Worm (Caenorhabditis elegans): ENCODE results near the gene mps-4.
A peak's percentile ranks its signal among the peaks of the same experiment; 100 is the strongest.

Gene mps-4

DNA sequence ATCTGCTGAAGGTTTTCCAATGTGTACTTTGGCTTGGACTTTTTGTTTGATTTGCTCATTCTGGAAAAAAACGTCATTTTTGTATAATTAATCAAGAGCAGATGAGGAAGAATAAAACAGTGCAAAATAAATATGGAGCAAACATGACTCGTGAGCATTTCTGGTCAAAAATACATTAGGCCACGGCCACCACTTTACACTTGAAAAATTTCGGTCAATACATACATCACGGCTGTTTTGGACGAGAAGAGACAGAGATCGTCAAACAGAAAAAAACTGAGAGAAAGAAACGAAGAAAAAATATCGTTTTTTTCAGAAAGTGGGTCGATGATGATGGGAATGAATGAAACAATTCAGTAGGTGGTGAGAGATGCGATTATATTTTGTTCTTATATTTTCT, 3.3 kb downstream of the mps-4 start, which contains the start of the genes F09G8.7 and crn-7:
TSS of gene F09G8.7 (minus strand) at position 60 of the 400 bp plus-strand sequence.
TSS of gene crn-7 (plus strand) at position 236 of the 400 bp plus-strand sequence.
- TF ChIP-seq elt-1 (tag; optimal IDR thresholded peaks at IDR 0.05; ENCODE audit: borderline replicate concordance, insufficient read depth) = no peak
- TF ChIP-seq mep-1 (tag; optimal IDR thresholded peaks at IDR 0.05) = peak; percentile 2

DNA sequence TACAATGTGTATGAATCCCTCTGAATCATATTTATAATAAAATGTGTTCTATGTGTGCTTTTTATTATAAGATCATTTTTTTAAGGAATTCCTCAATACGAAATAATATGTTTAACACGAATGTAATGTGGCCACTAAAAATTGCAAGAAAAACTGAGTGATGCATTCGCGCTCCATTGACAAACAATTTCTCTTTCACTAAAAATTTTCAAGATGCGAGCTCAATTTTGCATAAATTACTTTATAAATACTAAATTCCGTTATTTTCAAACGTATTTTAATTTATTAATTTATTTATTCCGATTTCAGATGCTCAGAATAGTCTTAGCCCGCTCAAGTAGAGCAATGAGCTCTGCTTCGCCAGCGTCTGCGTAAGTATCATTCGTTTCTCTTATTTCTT, 5.8 kb downstream of the mps-4 start, which contains the start of gene mrps-9:
TSS of gene mrps-9 (plus strand) at position 310 of the 400 bp plus-strand sequence.
- peak; percentile 58 for TF ChIP-seq ceh-83 (GFP tag; optimal IDR thresholded peaks at IDR 0.05)
- TF ChIP-seq blmp-1 (tag; optimal IDR thresholded peaks at IDR 0.05) = peak; percentile 0
- TF ChIP-seq unc-62 (GFP tag; optimal IDR thresholded peaks at IDR 0.05) = no peak

DNA sequence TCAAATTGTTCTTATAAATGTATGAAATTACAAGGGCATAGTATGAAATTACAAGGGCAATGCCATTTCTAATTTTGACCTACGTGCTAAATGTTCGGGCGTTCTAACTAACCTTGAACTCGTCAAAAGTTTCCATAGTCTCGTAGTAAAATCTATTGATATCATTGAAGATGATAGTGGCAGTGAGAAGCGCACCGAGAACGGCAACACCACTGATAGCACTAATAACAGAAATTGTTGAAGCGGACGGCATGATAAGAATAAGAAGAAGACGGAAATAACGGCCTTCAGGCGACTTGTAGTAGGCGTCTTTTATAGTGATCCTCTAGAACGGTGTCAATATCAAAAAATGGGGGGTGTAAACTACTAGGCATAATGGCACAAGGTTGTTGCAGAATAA, 8.2 kb downstream of the mps-4 start, which contains the start of gene col-91:
TSS of gene col-91 (minus strand) at position 288 of the 400 bp plus-strand sequence.
- TF ChIP-seq ceh-39 (tag; optimal IDR thresholded peaks at IDR 0.05) = no peak
- no peak for TF ChIP-seq elt-1 (tag; optimal IDR thresholded peaks at IDR 0.05; ENCODE audit: borderline replicate concordance, insufficient read depth)
- TF ChIP-seq mab-5 (tag; optimal IDR thresholded peaks at IDR 0.05) = no peak
- TF ChIP-seq snpc-4 (tag; optimal IDR thresholded peaks at IDR 0.05) = no peak
- TF ChIP-seq flh-1 (GFP tag; optimal IDR thresholded peaks at IDR 0.05) = no peak
- TF ChIP-seq ceh-43 (GFP tag; optimal IDR thresholded peaks at IDR 0.05) = no peak
- TF ChIP-seq ham-2 (GFP tag; optimal IDR thresholded peaks at IDR 0.05) = no peak
- no peak for TF ChIP-seq mls-2 (tag; optimal IDR thresholded peaks at IDR 0.05)
- no peak for TF ChIP-seq hlh-1 (tag; optimal IDR thresholded peaks at IDR 0.05)
- no peak for TF ChIP-seq lin-13 (tag; optimal IDR thresholded peaks at IDR 0.05)
- TF ChIP-seq nhr-28 (tag; optimal IDR thresholded peaks at IDR 0.05) = no peak
- TF ChIP-seq unc-120 (tag; optimal IDR thresholded peaks at IDR 0.05; ENCODE audit: poor library complexity, severe bottlenecking) = no peak
- no peak for TF ChIP-seq sem-2 (GFP tag; optimal IDR thresholded peaks at IDR 0.05)
- no peak for TF ChIP-seq lsy-2 (tag; optimal IDR thresholded peaks at IDR 0.05)
- no peak for TF ChIP-seq ces-1 (GFP tag; optimal IDR thresholded peaks at IDR 0.05)
- no peak for TF ChIP-seq sptf-1 (tag; optimal IDR thresholded peaks at IDR 0.05)
- no peak for TF ChIP-seq zip-8 (tag; optimal IDR thresholded peaks at IDR 0.05)
- TF ChIP-seq unc-62 (GFP tag; optimal IDR thresholded peaks at IDR 0.05) = no peak

DNA sequence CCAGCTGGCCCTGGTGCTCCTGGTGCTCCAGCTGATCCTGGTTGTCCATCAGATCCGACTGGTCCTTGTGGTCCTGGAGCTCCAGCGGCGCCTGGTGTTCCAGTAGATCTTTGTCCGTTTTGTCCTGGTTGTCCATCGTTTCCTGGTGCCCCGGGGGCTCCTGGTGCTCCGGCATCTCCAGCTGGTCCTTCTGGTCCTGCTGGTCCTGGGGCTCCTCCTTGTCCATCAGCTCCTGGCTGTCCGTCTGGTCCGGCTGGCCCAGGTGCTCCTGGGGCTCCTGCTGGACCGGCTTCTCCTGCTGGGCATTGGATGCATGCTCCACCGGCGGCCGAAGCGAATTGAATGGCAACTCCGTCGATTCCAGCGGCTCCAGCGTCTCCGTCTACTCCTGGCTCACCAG, 9.0 kb downstream of the mps-4 start:
- TF ChIP-seq ceh-83 (GFP tag; optimal IDR thresholded peaks at IDR 0.05) (no peak), sem-2 (GFP tag; optimal IDR thresholded peaks at IDR 0.05) (no peak), ces-1 (GFP tag; optimal IDR thresholded peaks at IDR 0.05) (no peak), ztf-11 (tag; optimal IDR thresholded peaks at IDR 0.05) (no peak), elt-3 (tag; optimal IDR thresholded peaks at IDR 0.05) (no peak), nhr-76 (tag; optimal IDR thresholded peaks at IDR 0.05) (no peak), mep-1 (tag; optimal IDR thresholded peaks at IDR 0.05) (no peak), bed-3 (GFP tag; optimal IDR thresholded peaks at IDR 0.05) (no peak), sptf-1 (tag; optimal IDR thresholded peaks at IDR 0.05) (no peak), elt-1 (tag; optimal IDR thresholded peaks at IDR 0.05; ENCODE audit: borderline replicate concordance, insufficient read depth) (no peak), ceh-39 (tag; optimal IDR thresholded peaks at IDR 0.05) (no peak), ham-2 (GFP tag; optimal IDR thresholded peaks at IDR 0.05) (no peak), pha-4 (tag; optimal IDR thresholded peaks at IDR 0.05) (no peak), lin-32 (GFP tag; optimal IDR thresholded peaks at IDR 0.05) (no peak), nhr-2 (tag; optimal IDR thresholded peaks at IDR 0.05) (no peak), mls-2 (tag; optimal IDR thresholded peaks at IDR 0.05) (no peak), lin-13 (tag; optimal IDR thresholded peaks at IDR 0.05) (no peak), mab-5 (tag; optimal IDR thresholded peaks at IDR 0.05) (no peak), hlh-1 (tag; optimal IDR thresholded peaks at IDR 0.05) (no peak), drap-1 (GFP tag; optimal IDR thresholded peaks at IDR 0.05) (no peak)

DNA sequence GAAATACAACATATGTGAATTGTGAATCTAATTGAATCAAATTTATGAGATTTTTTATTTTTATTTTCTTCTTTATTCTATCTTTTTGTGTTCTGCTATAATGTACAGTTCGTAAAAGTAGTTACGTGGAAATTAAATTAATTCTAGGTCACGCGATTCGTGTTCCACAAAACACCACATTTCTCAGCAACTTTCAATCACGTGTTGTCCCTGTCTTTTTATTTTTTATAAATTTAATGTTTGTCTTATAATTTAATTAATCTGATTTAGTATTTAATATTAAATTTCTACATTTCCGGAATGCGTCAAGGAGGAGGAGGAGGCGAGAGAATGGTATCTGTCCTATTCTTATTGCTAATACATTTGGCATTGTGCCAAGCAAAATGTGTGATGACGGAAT, 13.5 kb downstream of the mps-4 start, which contains the start of gene ncr-2:
TSS of gene ncr-2 (plus strand) at position 301 of the 400 bp plus-strand sequence.
- TF ChIP-seq mab-5 (tag; optimal IDR thresholded peaks at IDR 0.05) (no peak), lsy-2 (tag; optimal IDR thresholded peaks at IDR 0.05) (no peak), nhr-12 (tag; optimal IDR thresholded peaks at IDR 0.05) (no peak), ceh-83 (GFP tag; optimal IDR thresholded peaks at IDR 0.05) (no peak), mep-1 (tag; optimal IDR thresholded peaks at IDR 0.05) (no peak), drap-1 (GFP tag; optimal IDR thresholded peaks at IDR 0.05) (no peak), flh-1 (GFP tag; optimal IDR thresholded peaks at IDR 0.05) (no peak), ceh-43 (GFP tag; optimal IDR thresholded peaks at IDR 0.05) (no peak), nhr-2 (tag; optimal IDR thresholded peaks at IDR 0.05) (no peak), unc-39 (tag; optimal IDR thresholded peaks at IDR 0.05) (no peak)
